Worm (Caenorhabditis elegans) whole organism, young adult: ENCODE results near the gene Y52E8A.1.

Experiments
- B0019.2 ChIP-seq: fragments of 200-800 bp; sonication (Bioruptor generic); conservative IDR thresholded peaks from 2 replicates; pipeline ENCODE4 v1.3.6; 2022; ENCODE audit warnings: missing genetic modification reagents, missing genetic modification characterization, missing compliant biosample characterization
- B0336.3 ChIP-seq: fragments of 200-800 bp; sonication (Bioruptor generic); IDR thresholded peaks from 2 replicates; pipeline ENCODE4 v1.3.6; 2022; ENCODE audit warnings: missing genetic modification characterization, missing compliant biosample characterization
- C06A6.2 ChIP-seq: fragments of 200-800 bp; sonication (Bioruptor generic); conservative IDR thresholded peaks from 2 replicates; pipeline ENCODE4 v1.3.6; 2022; ENCODE audit warnings: missing genetic modification characterization, missing compliant biosample characterization
- F23B12.7 ChIP-seq: sonication (generic microtip); optimal IDR thresholded peaks from 2 replicates; lab custom pipeline; 2017; ENCODE audit warnings: missing genetic modification characterization, mild to moderate bottlenecking, missing compliant biosample characterization, antibody characterized with exemption, moderate library complexity; ENCODE audit not compliant: insufficient read depth
- F33H1.4 ChIP-seq: fragments of 200-800 bp; sonication (Bioruptor generic); IDR thresholded peaks from 2 replicates; pipeline ENCODE4 v1.3.6; 2022; ENCODE audit warnings: missing genetic modification reagents, missing genetic modification characterization, missing compliant biosample characterization
- F39B2.1 ChIP-seq: fragments of 200-800 bp; sonication (Bioruptor generic); IDR thresholded peaks from 2 replicates; pipeline ENCODE4 v1.3.6; 2022; ENCODE audit warnings: missing genetic modification reagents, missing genetic modification characterization, missing compliant biosample characterization
- F52B5.7 ChIP-seq: sonication (generic microtip); optimal IDR thresholded peaks from 2 replicates; lab custom pipeline; 2016; ENCODE audit warnings: mild to moderate bottlenecking, missing genetic modification characterization, missing compliant biosample characterization
- T26A5.8 ChIP-seq: sonication (generic microtip); optimal IDR thresholded peaks from 2 replicates; lab custom pipeline; 2016; ENCODE audit warnings: missing genetic modification characterization, missing compliant biosample characterization
- akir-1 ChIP-seq: fragments of 200-800 bp; sonication (Bioruptor generic); optimal IDR thresholded peaks from 2 replicates; lab custom pipeline; 2018; ENCODE audit warnings: mild to moderate bottlenecking, missing genetic modification characterization, moderate library complexity, missing compliant biosample characterization
- athp-1 ChIP-seq: sonication (generic microtip); optimal IDR thresholded peaks from 2 replicates; lab custom pipeline; 2017; ENCODE audit warnings: mild to moderate bottlenecking, missing genetic modification characterization, missing compliant biosample characterization
- cebp-2 ChIP-seq: fragments of 200-800 bp; sonication (Bioruptor generic); IDR thresholded peaks from 2 replicates; pipeline ENCODE4 v1.3.6; 2022; ENCODE audit warnings: missing genetic modification characterization, missing compliant biosample characterization
- ceh-100 ChIP-seq: fragments of 200-800 bp; sonication (Bioruptor generic); IDR thresholded peaks from 2 replicates; pipeline ENCODE4 v1.3.6; 2022; ENCODE audit warnings: missing genetic modification reagents, missing genetic modification characterization, missing compliant biosample characterization
- ceh-58 ChIP-seq: fragments of 200-800 bp; sonication (Bioruptor generic); IDR thresholded peaks from 2 replicates; pipeline ENCODE4 v1.3.6; 2022; ENCODE audit warnings: missing genetic modification characterization, missing compliant biosample characterization
- ceh-79 ChIP-seq: sonication (generic microtip); optimal IDR thresholded peaks from 2 replicates; lab custom pipeline; 2017; ENCODE audit warnings: mild to moderate bottlenecking, missing genetic modification characterization, missing compliant biosample characterization
- ceh-91 ChIP-seq: fragments of 200-800 bp; sonication (Bioruptor generic); IDR thresholded peaks from 2 replicates; pipeline ENCODE4 v1.3.6; 2022; ENCODE audit warnings: missing genetic modification reagents, missing genetic modification characterization, missing compliant biosample characterization
- chd-7 ChIP-seq: sonication (generic microtip); optimal IDR thresholded peaks from 2 replicates; lab custom pipeline; 2016; ENCODE audit warnings: mild to moderate bottlenecking, missing genetic modification characterization, moderate library complexity, missing compliant biosample characterization
- egl-18 ChIP-seq: fragments of 200-800 bp; sonication (Bioruptor generic); IDR thresholded peaks from 2 replicates; pipeline ENCODE4 v1.3.6; 2022; ENCODE audit warnings: missing genetic modification reagents, missing genetic modification characterization, missing compliant biosample characterization
- gei-17 ChIP-seq: fragments of 200-800 bp; sonication (Bioruptor generic); optimal IDR thresholded peaks from 2 replicates; lab custom pipeline; 2018; ENCODE audit warnings: mild to moderate bottlenecking, missing genetic modification characterization, missing compliant biosample characterization
- hlh-26 ChIP-seq: fragments of 200-800 bp; sonication (Bioruptor generic); conservative IDR thresholded peaks from 2 replicates; pipeline ENCODE4 v1.3.6; 2022; ENCODE audit warnings: missing genetic modification reagents, missing genetic modification characterization, missing compliant biosample characterization
- let-607 ChIP-seq, 2 experiments: fragments of 200-800 bp in 1 of 2; sonication (Bioruptor generic) in 1 of 2; sonication (generic microtip) in 1 of 2; optimal IDR thresholded peaks; 2 replicates each; lab custom pipeline; 2016 to 2018; ENCODE audit warnings: mild to moderate bottlenecking in 2 of 2, missing compliant biosample characterization in 2 of 2, missing genetic modification characterization in 2 of 2, moderate library complexity in 2 of 2, missing genotype in 1 of 2
- lir-1 ChIP-seq: fragments of 200-800 bp; sonication (Bioruptor generic); conservative IDR thresholded peaks from 2 replicates; pipeline ENCODE4 v1.3.6; 2022; ENCODE audit warnings: missing genetic modification reagents, missing genetic modification characterization, missing compliant biosample characterization
- madf-10 ChIP-seq: sonication (generic microtip); optimal IDR thresholded peaks from 2 replicates; lab custom pipeline; 2016; ENCODE audit warnings: mild to moderate bottlenecking, missing genetic modification characterization, missing compliant biosample characterization
- nhr-27 ChIP-seq: fragments of 200-800 bp; sonication (Bioruptor generic); optimal IDR thresholded peaks from 2 replicates; lab custom pipeline; 2018; ENCODE audit warnings: mild to moderate bottlenecking, missing genetic modification characterization, moderate library complexity, missing compliant biosample characterization
- nhr-80 ChIP-seq: sonication (generic microtip); optimal IDR thresholded peaks from 2 replicates; lab custom pipeline; 2016; ENCODE audit warnings: missing genetic modification characterization, missing compliant biosample characterization
- pbrm-1 ChIP-seq: fragments of 200-800 bp; sonication (Bioruptor generic); IDR thresholded peaks from 2 replicates; pipeline ENCODE4 v1.3.6; 2022; ENCODE audit warnings: missing genetic modification reagents, missing genetic modification characterization, missing compliant biosample characterization
- rcor-1 ChIP-seq: fragments of 200-800 bp; sonication (Bioruptor generic); IDR thresholded peaks from 2 replicates; pipeline ENCODE4 v1.3.6; 2022; ENCODE audit warnings: missing genetic modification reagents, missing genetic modification characterization, missing compliant biosample characterization
- rec-8 ChIP-seq, 2 experiments: sonication (generic microtip); optimal IDR thresholded peaks; 2 replicates each; lab custom pipeline; 2016; ENCODE audit warnings: mild to moderate bottlenecking in 2 of 2, missing genetic modification characterization in 2 of 2, missing genetic modification reagents in 2 of 2, missing genotype in 2 of 2, missing biosample characterization in 1 of 2, missing compliant biosample characterization in 1 of 2, moderate library complexity in 1 of 2
- snpc-4 ChIP-seq, 5 experiments: fragments of 150-350 bp in 1 of 5; sonication (generic microtip) in 4 of 5; optimal IDR thresholded peaks; 2 replicates each; lab custom pipeline; 2014 to 2018; ENCODE audit warnings: missing genetic modification characterization in 5 of 5, missing biosample characterization in 3 of 5, antibody characterized with exemption in 2 of 5, mild to moderate bottlenecking in 2 of 5, missing compliant biosample characterization in 2 of 5, missing genotype in 2 of 5, moderate library complexity in 2 of 5, missing genetic modification reagents in 1 of 5
- tbx-9 ChIP-seq: sonication (generic microtip); optimal IDR thresholded peaks from 2 replicates; lab custom pipeline; 2016; ENCODE audit warnings: borderline replicate concordance, missing genetic modification characterization, inconsistent platforms, missing compliant biosample characterization
- unc-130 ChIP-seq: sonication (generic microtip); optimal IDR thresholded peaks from 2 replicates; lab custom pipeline; 2016; ENCODE audit warnings: missing genetic modification reagents, missing genetic modification characterization, missing compliant biosample characterization
- xnd-1 ChIP-seq: sonication (generic microtip); optimal IDR thresholded peaks from 2 replicates; lab custom pipeline; 2016; ENCODE audit warnings: missing genotype, missing genetic modification reagents, missing genetic modification characterization, missing compliant biosample characterization
- ztf-18 ChIP-seq: sonication (generic microtip); optimal IDR thresholded peaks from 2 replicates; lab custom pipeline; 2016; ENCODE audit warnings: missing genotype, mild to moderate bottlenecking, missing genetic modification characterization, missing compliant biosample characterization
- ztf-25 ChIP-seq: fragments of 200-800 bp; sonication (Bioruptor generic); IDR thresholded peaks from 2 replicates; pipeline ENCODE4 v1.3.6; 2022; ENCODE audit warnings: missing genetic modification reagents, missing genetic modification characterization, missing compliant biosample characterization
- ztf-26 ChIP-seq: sonication (generic microtip); optimal IDR thresholded peaks from 2 replicates; lab custom pipeline; 2017; ENCODE audit warnings: missing genetic modification characterization, missing compliant biosample characterization
- ztf-3 ChIP-seq: fragments of 200-800 bp; sonication (Bioruptor generic); optimal IDR thresholded peaks from 2 replicates; lab custom pipeline; 2018; ENCODE audit warnings: mild to moderate bottlenecking, missing genetic modification characterization, missing compliant biosample characterization

Gene Y52E8A.1

ce11 chrII:4324061-4324460 lies 2.2 kb downstream of the Y52E8A.1 start, which contains the start of gene mog-2:
Gene mog-2, plus strand, starts transcription at chrII:4324361.
- TF ChIP-seq gei-17 (no peak), rec-8 (tag; optimal IDR thresholded peaks at IDR 0.05; lab: Kevin White, UChicago) (no peak), ceh-91 (GFP tag; lab: Robert Waterston, UW) (no peak)

ce11 chrII:4326420-4326819 lies 4.6 kb downstream of the Y52E8A.1 start, which contains the start of gene pfd-2:
Gene pfd-2, plus strand, starts transcription at chrII:4326720.
- TF ChIP-seq F23B12.7 (tag; lab: Kevin White, UChicago): no peak
- no peak for TF ChIP-seq unc-130
- no peak for TF ChIP-seq ztf-25 (GFP tag; lab: Robert Waterston, UW)
- TF ChIP-seq ceh-79 (tag; lab: Kevin White, UChicago): no peak
- TF ChIP-seq snpc-4 (GFP tag; optimal IDR thresholded peaks at IDR 0.05; lab: Kevin White, UChicago): no peak
- no peak for TF ChIP-seq snpc-4 (tag; optimal IDR thresholded peaks at IDR 0.05; lab: Kevin White, UChicago)

DNA sequence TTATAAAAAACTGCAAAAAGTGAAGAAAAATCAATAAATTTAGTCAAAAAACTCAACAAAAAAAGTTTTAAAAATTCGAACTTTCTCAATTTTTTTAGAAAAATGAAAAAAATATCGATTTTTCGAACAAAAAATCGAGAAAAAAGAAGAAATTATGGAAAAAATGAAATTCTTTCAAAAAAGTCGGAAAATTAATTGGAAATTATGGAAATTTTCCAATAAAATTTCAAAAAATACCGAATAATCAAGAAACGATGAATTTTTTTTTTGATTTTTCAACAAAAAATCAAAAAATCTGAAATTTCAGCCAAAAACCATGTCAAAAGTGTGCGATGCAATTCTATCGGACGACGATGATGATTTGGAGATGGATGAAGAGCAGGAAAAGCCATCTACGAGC lies 6.8 kb downstream of the Y52E8A.1 start, which contains the start of gene H20J04.4:
Gene H20J04.4, plus strand, starts transcription at position 301 of the 400 bp plus-strand sequence.
- TF ChIP-seq B0336.3 (no peak), hlh-26 (GFP tag; lab: Robert Waterston, UW) (no peak), ztf-18 (no peak), C06A6.2 (GFP tag; lab: Robert Waterston, UW) (no peak)

ce11 chrII:4334448-4334847 lies 12.6 kb downstream of the Y52E8A.1 start, which contains the start of gene madf-3:
Gene madf-3, plus strand, starts transcription at chrII:4334748.
- no peak for TF ChIP-seq F33H1.4 (GFP tag; lab: Robert Waterston, UW)
- TF ChIP-seq unc-130: no peak
- TF ChIP-seq nhr-80 (tag; lab: Kevin White, UChicago): no peak
- no peak for TF ChIP-seq xnd-1 (tag; lab: Kevin White, UChicago)
- no peak for TF ChIP-seq F52B5.7
- no peak for TF ChIP-seq let-607 (tag; optimal IDR thresholded peaks at IDR 0.05; lab: Kevin White, UChicago)
- no peak for TF ChIP-seq cebp-2 (GFP tag; lab: Robert Waterston, UW)
- TF ChIP-seq athp-1: no peak
- no peak for TF ChIP-seq egl-18 (GFP tag; lab: Robert Waterston, UW)
- TF ChIP-seq akir-1: no peak
- TF ChIP-seq lir-1 (GFP tag; lab: Robert Waterston, UW): no peak
- no peak for TF ChIP-seq rcor-1 (GFP tag; lab: Robert Waterston, UW)

- TF ChIP-seq T26A5.8 (tag; lab: Kevin White, UChicago) (no peak), ceh-100 (no peak), athp-1 (no peak), madf-10 (no peak), C06A6.2 (GFP tag; lab: Robert Waterston, UW) (no peak), tbx-9 (tag; lab: Kevin White, UChicago) (no peak), ceh-58 (GFP tag; lab: Robert Waterston, UW) (no peak), chd-7 (tag; lab: Kevin White, UChicago) (no peak), B0019.2 (no peak), pbrm-1 (no peak), ztf-3 (GFP tag; lab: Kevin White, UChicago) (no peak), ceh-79 (tag; lab: Kevin White, UChicago) (no peak), ztf-26 (tag; lab: Kevin White, UChicago) (no peak), snpc-4 (GFP tag; optimal IDR thresholded peaks at IDR 0.05; lab: Kevin White, UChicago) (no peak), snpc-4 (tag; optimal IDR thresholded peaks at IDR 0.05; lab: Kevin White, UChicago) (no peak), F39B2.1 (no peak), nhr-27 (tag; lab: Kevin White, UChicago) (no peak), ztf-18 (no peak)
Measured at ce11 chrII:4337731-4338130, 15.9 kb downstream of the Y52E8A.1 start.
